Worm (Caenorhabditis elegans): Measurements from ENCODE around the gene irg-2.

- TF ChIP-seq dao-5 (tag; optimal IDR thresholded peaks at IDR 0.05) = no peak
- no peak for TF ChIP-seq W03F9.2 (tag; optimal IDR thresholded peaks at IDR 0.05)
These were observed 12.4 kb upstream of the irg-2 start for ce11 chrV:4029627-4030026.

Data from whole organism, L4/young adult.